Worm (Caenorhabditis elegans): Measurements from ENCODE around the gene pat-2.

ce11 chrIII:8815699-8816098, 3.0 kb upstream of the pat-2 start:
- TF ChIP-seq tra-1 (GFP tag; IDR thresholded peaks at IDR 0.05) (no peak), ama-1 (optimal IDR thresholded peaks at IDR 0.05) (no peak), lin-39 (tag; optimal IDR thresholded peaks at IDR 0.05) (no peak), nhr-237 (tag; optimal IDR thresholded peaks at IDR 0.05) (no peak)

All from whole organism, L4 larva.